Worm (Caenorhabditis elegans) whole organism, L4/young adult: Measurements from ENCODE around the gene Y69A2AR.32.

ENCODE experiments used
- W03F9.2 ChIP-seq: fragments of 150-350 bp; optimal IDR thresholded peaks from 2 replicates; lab custom pipeline; 2014; ENCODE audit warnings: missing biosample characterization, missing genetic modification characterization
- dao-5 ChIP-seq: sonication (generic microtip); optimal IDR thresholded peaks from 2 replicates; lab custom pipeline; 2016; ENCODE audit warnings: missing genotype, missing genetic modification characterization, moderate library complexity, missing compliant biosample characterization
- him-1 ChIP-seq: sonication (generic microtip); optimal IDR thresholded peaks from 2 replicates; lab custom pipeline; 2016; ENCODE audit warnings: missing genotype, missing genetic modification reagents, missing genetic modification characterization, missing compliant biosample characterization

DNA sequence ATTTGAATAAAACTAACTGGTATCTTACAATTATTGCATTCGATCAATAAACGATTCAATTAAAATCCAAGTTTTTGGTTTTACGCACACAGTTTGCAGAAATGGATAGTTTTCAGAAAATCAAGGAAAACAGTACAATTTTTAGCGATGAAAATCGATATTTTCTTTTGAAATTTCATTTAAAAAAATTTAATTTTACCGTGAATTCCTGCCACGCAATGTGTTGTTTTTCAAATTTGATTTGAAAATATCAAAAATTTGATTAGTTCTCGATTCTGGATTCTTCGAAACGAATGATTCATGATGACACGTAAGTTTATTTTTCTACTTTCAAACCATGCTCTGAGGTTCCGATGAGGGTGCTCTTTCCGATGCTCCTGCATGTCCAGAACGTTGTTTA, 48.2 kb upstream of the Y69A2AR.32 start, which contains the start of gene Y69A2AR.50:
- TF ChIP-seq him-1 (tag; lab: Kevin White, UChicago): no peak
- TF ChIP-seq W03F9.2 (tag; lab: Kevin White, UChicago): no peak
- no peak for TF ChIP-seq dao-5 (tag; lab: Kevin White, UChicago)
